Worm (Caenorhabditis elegans): Measurements from ENCODE around the gene srh-185.

The srh-185 gene

ce11 chrV:3065928-3066327 lies at the start of gene srh-185:
Gene srh-185 (plus strand): TSS chrV:3066228.
- TF ChIP-seq flt-1 (GFP tag; IDR thresholded peaks at IDR 0.05) (no peak), klf-2 (GFP tag; conservative IDR thresholded peaks at IDR 0.05) (no peak), tab-1 (GFP tag; IDR thresholded peaks at IDR 0.05) (no peak), ref-1 (GFP tag; conservative IDR thresholded peaks at IDR 0.05) (no peak), ztf-23 (GFP tag; IDR thresholded peaks at IDR 0.05) (no peak), ztf-29 (GFP tag; IDR thresholded peaks at IDR 0.05) (no peak), T22C8.4 (GFP tag; IDR thresholded peaks at IDR 0.05) (no peak), cog-1 (tag; optimal IDR thresholded peaks at IDR 0.05) (no peak), med-1 (GFP tag; optimal IDR thresholded peaks at IDR 0.05; ENCODE audit: insufficient read depth) (no peak)

DNA sequence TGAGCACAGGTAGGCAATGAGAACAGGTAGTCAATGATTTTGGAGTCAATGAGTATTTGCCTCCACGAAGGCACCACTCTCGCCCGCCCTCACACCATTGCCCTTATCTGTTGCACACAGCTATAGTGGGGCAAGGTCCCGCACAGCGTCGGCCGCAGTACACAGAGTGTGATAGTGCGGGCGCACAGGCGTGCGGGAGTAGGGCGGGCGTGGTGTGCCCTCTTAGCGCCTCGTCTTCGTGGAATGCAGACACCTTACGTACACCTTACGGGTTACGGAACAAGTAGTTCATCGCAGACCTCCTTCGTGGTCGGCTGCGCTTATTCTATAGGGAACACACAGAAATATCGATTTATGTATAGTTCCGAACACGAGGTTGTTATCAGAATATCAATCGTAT lies 48.1 kb upstream of the srh-185 start:
- TF ChIP-seq cog-1 (tag; optimal IDR thresholded peaks at IDR 0.05) (no peak), T22C8.4 (GFP tag; IDR thresholded peaks at IDR 0.05) (no peak), med-1 (GFP tag; optimal IDR thresholded peaks at IDR 0.05; ENCODE audit: insufficient read depth) (no peak), ztf-29 (GFP tag; IDR thresholded peaks at IDR 0.05) (no peak), klf-2 (GFP tag; conservative IDR thresholded peaks at IDR 0.05) (no peak)

DNA sequence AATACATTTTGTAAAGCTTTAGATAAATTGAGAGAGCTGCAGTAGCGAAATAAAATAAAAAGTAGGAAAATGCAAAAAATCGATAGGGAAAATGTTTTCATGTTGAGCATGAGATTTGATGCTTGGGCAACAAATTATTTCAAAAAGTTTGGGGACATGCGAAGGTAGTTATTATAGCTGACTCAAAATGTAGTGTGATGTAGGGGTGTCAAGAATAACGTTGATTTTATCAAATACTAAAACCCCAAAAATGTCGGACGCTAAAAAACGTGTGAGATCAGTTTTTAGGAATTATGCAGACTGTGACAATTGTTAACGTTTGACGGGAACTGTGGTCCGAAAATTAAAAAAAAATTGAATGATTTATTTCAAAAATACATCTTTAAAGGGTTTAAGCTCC lies 44.7 kb upstream of the srh-185 start, which contains the start of gene irld-12:
Gene irld-12 (minus strand): TSS at position 101 of the 400 bp plus-strand sequence.
- TF ChIP-seq ref-1 (GFP tag; conservative IDR thresholded peaks at IDR 0.05) (no peak), med-1 (GFP tag; optimal IDR thresholded peaks at IDR 0.05; ENCODE audit: insufficient read depth) (no peak), ztf-23 (GFP tag; IDR thresholded peaks at IDR 0.05) (no peak), T22C8.4 (GFP tag; IDR thresholded peaks at IDR 0.05) (no peak), cog-1 (tag; optimal IDR thresholded peaks at IDR 0.05) (no peak), tab-1 (GFP tag; IDR thresholded peaks at IDR 0.05) (no peak), flt-1 (GFP tag; IDR thresholded peaks at IDR 0.05) (no peak), klf-2 (GFP tag; conservative IDR thresholded peaks at IDR 0.05) (no peak), ztf-29 (GFP tag; IDR thresholded peaks at IDR 0.05) (no peak)

DNA sequence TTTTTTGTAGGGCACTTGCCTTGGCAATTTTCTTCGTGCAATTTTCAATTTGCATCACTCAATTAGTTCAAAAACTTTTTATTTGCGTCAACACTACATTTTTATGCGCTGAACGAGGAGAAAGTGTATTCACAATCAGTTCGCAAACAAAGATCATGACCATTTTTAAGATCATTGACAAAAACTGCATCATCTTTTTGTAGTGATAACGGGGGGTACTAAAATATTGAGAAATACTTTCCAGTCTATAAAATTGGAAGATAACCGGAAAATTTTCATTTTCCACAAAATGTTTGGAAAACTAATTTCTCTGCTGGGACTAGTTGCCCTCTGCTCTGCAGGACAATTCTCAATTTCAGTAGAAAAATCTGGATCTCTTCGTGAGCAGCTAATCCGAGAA lies 41.8 kb upstream of the srh-185 start, which contains the start of gene asp-8:
Gene asp-8 (plus strand): TSS at position 276 of the 400 bp plus-strand sequence.
- no peak for TF ChIP-seq cog-1 (tag; optimal IDR thresholded peaks at IDR 0.05)
- no peak for TF ChIP-seq ztf-29 (GFP tag; IDR thresholded peaks at IDR 0.05)
- no peak for TF ChIP-seq ref-1 (GFP tag; conservative IDR thresholded peaks at IDR 0.05)
- TF ChIP-seq klf-2 (GFP tag; conservative IDR thresholded peaks at IDR 0.05) = no peak
- no peak for TF ChIP-seq flt-1 (GFP tag; IDR thresholded peaks at IDR 0.05)
- no peak for TF ChIP-seq med-1 (GFP tag; optimal IDR thresholded peaks at IDR 0.05; ENCODE audit: insufficient read depth)
- TF ChIP-seq T22C8.4 (GFP tag; IDR thresholded peaks at IDR 0.05) = no peak
- no peak for TF ChIP-seq tab-1 (GFP tag; IDR thresholded peaks at IDR 0.05)
- no peak for TF ChIP-seq ztf-23 (GFP tag; IDR thresholded peaks at IDR 0.05)

- TF ChIP-seq tab-1 (GFP tag; IDR thresholded peaks at IDR 0.05) (no peak), ztf-29 (GFP tag; IDR thresholded peaks at IDR 0.05) (no peak), cog-1 (tag; optimal IDR thresholded peaks at IDR 0.05) (no peak), ref-1 (GFP tag; conservative IDR thresholded peaks at IDR 0.05) (no peak), med-1 (GFP tag; optimal IDR thresholded peaks at IDR 0.05; ENCODE audit: insufficient read depth) (no peak), T22C8.4 (GFP tag; IDR thresholded peaks at IDR 0.05) (no peak), flt-1 (GFP tag; IDR thresholded peaks at IDR 0.05) (no peak), ztf-23 (GFP tag; IDR thresholded peaks at IDR 0.05) (no peak), klf-2 (GFP tag; conservative IDR thresholded peaks at IDR 0.05) (no peak)
These were observed 37.8 kb upstream of the srh-185 start, which contains the start of gene asp-7 for ce11 chrV:3028205-3028604. Gene asp-7 (plus strand): TSS chrV:3028285.

DNA sequence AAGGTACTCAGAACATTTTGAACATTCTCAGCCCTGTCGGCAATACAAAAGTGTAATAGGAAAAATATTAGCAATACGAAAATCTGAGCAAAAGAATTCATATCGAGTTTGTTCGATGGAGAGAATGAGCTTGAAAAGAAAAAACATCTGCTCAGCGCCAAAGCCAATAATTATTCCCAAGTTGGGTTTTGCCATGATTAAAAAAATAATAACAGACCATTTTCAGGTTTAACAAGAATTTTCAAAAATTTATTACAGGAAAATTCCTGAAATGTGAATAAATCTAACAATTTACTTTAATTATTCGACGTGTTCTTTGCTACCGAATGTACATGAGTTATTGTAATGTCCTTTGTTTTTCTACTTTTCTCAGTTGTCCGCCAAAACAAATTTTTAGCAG lies 33.7 kb upstream of the srh-185 start, which contains the start of gene irld-38:
Gene irld-38 (minus strand): TSS at position 101 of the 400 bp plus-strand sequence.
- TF ChIP-seq flt-1 (GFP tag; IDR thresholded peaks at IDR 0.05) = no peak
- TF ChIP-seq klf-2 (GFP tag; conservative IDR thresholded peaks at IDR 0.05) = no peak
- no peak for TF ChIP-seq med-1 (GFP tag; optimal IDR thresholded peaks at IDR 0.05; ENCODE audit: insufficient read depth)
- no peak for TF ChIP-seq ref-1 (GFP tag; conservative IDR thresholded peaks at IDR 0.05)
- no peak for TF ChIP-seq cog-1 (tag; optimal IDR thresholded peaks at IDR 0.05)
- TF ChIP-seq ztf-29 (GFP tag; IDR thresholded peaks at IDR 0.05) = no peak
- no peak for TF ChIP-seq tab-1 (GFP tag; IDR thresholded peaks at IDR 0.05)

DNA sequence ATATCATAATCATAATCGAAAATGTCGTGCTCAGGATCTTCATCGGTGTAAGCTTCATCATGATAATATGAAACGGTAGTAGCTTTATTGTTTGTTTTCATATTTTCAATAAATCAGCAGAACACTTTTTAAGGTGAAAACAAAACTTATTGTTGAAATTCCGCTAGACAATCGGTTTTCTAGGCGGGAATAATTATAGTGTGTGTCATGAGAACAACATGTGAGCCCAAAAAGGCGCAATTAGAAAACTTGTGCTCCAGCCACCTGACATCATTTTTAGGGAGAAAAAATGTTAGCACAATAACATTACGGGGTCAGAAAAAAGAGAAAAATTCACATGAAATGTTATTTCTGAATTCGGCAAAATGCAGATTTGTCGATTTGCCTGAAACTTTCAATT lies 31.8 kb upstream of the srh-185 start, which contains the start of gene srw-8:
Gene srw-8 (minus strand): TSS at position 101 of the 400 bp plus-strand sequence.
- TF ChIP-seq klf-2 (GFP tag; conservative IDR thresholded peaks at IDR 0.05) = no peak
- no peak for TF ChIP-seq ref-1 (GFP tag; conservative IDR thresholded peaks at IDR 0.05)
- no peak for TF ChIP-seq tab-1 (GFP tag; IDR thresholded peaks at IDR 0.05)
- TF ChIP-seq T22C8.4 (GFP tag; IDR thresholded peaks at IDR 0.05) = no peak
- TF ChIP-seq flt-1 (GFP tag; IDR thresholded peaks at IDR 0.05) = no peak
- no peak for TF ChIP-seq cog-1 (tag; optimal IDR thresholded peaks at IDR 0.05)
- no peak for TF ChIP-seq med-1 (GFP tag; optimal IDR thresholded peaks at IDR 0.05; ENCODE audit: insufficient read depth)
- no peak for TF ChIP-seq ztf-29 (GFP tag; IDR thresholded peaks at IDR 0.05)
- no peak for TF ChIP-seq ztf-23 (GFP tag; IDR thresholded peaks at IDR 0.05)

ce11 chrV:3038058-3038457 lies 28.0 kb upstream of the srh-185 start:
- TF ChIP-seq cog-1 (tag; optimal IDR thresholded peaks at IDR 0.05) (no peak), ref-1 (GFP tag; conservative IDR thresholded peaks at IDR 0.05) (no peak), ztf-29 (GFP tag; IDR thresholded peaks at IDR 0.05) (no peak), flt-1 (GFP tag; IDR thresholded peaks at IDR 0.05) (no peak), klf-2 (GFP tag; conservative IDR thresholded peaks at IDR 0.05) (no peak), ztf-23 (GFP tag; IDR thresholded peaks at IDR 0.05) (no peak), med-1 (GFP tag; optimal IDR thresholded peaks at IDR 0.05; ENCODE audit: insufficient read depth) (no peak), T22C8.4 (GFP tag; IDR thresholded peaks at IDR 0.05) (no peak), tab-1 (GFP tag; IDR thresholded peaks at IDR 0.05) (no peak)

- TF ChIP-seq flt-1 (GFP tag; IDR thresholded peaks at IDR 0.05) = no peak
- TF ChIP-seq T22C8.4 (GFP tag; IDR thresholded peaks at IDR 0.05) = no peak
- TF ChIP-seq tab-1 (GFP tag; IDR thresholded peaks at IDR 0.05) = no peak
- TF ChIP-seq med-1 (GFP tag; optimal IDR thresholded peaks at IDR 0.05; ENCODE audit: insufficient read depth) = no peak
- no peak for TF ChIP-seq ztf-23 (GFP tag; IDR thresholded peaks at IDR 0.05)
- TF ChIP-seq cog-1 (tag; optimal IDR thresholded peaks at IDR 0.05) = no peak
- TF ChIP-seq klf-2 (GFP tag; conservative IDR thresholded peaks at IDR 0.05) = no peak
- TF ChIP-seq ztf-29 (GFP tag; IDR thresholded peaks at IDR 0.05) = no peak
- TF ChIP-seq ref-1 (GFP tag; conservative IDR thresholded peaks at IDR 0.05) = no peak
These were observed 26.7 kb upstream of the srh-185 start, which contains the start of gene chpf-2 for ce11 chrV:3039282-3039681. Gene chpf-2 (minus strand): TSS chrV:3039382.

Data from whole organism, midembryonic.